Worm (Caenorhabditis elegans): Measurements from ENCODE around the gene lim-6.
A peak's percentile ranks its signal among the peaks of the same experiment; 100 is the strongest.

lim-6 gene

DNA sequence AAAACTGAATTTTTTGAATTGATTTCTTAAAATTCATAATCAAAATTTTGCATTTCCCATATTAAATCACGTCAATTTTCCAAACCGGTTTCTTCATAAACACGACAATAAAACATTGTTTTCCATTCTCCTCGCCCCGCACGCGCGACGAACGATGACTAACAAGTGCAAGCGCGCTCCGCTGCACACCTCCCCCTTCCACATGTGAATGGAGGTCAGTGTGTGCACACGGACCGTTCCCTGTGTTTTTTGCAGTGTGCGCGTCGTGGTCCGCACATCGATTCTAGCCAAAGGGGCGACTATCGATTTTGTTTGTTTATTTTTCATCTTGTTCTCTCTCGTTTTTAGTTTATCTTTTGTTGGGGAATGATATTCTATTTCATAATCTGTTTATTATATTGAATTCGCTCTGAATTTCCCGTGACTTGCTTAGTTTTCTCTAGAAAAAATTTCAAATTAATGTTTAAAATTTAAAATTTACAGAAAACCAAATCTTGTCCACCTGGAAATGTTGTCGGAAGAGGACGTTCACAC, 56.3 kb downstream of the lim-6 start, which contains the start of gene snx-1 (continued):
- TF ChIP-seq skn-1 (tag; optimal IDR thresholded peaks at IDR 0.05) (peak; percentile 87), fos-1 (tag; optimal IDR thresholded peaks at IDR 0.05) (peak; percentile 13), alr-1 (tag; optimal IDR thresholded peaks at IDR 0.05; ENCODE audit: borderline replicate concordance) (no peak), nhr-20 (tag; optimal IDR thresholded peaks at IDR 0.05) (peak; percentile 54), zip-4 (GFP tag; optimal IDR thresholded peaks at IDR 0.05) (no peak), ceh-82 (tag; optimal IDR thresholded peaks at IDR 0.05) (peak in 2 of 3 experiments; percentile 6 to 56), aly-2 (tag; optimal IDR thresholded peaks at IDR 0.05) (no peak), ceh-8 (GFP tag; optimal IDR thresholded peaks at IDR 0.05) (no peak), nhr-85 (tag) (peak; percentile 75), tbx-2 (tag; optimal IDR thresholded peaks at IDR 0.05) (peak; percentile 52), C34B4.2 (tag; optimal IDR thresholded peaks at IDR 0.05) (no peak), grh-1 (GFP tag; IDR thresholded peaks at IDR 0.05) (peak; percentile 84), elt-2 (tag; optimal IDR thresholded peaks at IDR 0.05) (no peak), hlh-17 (GFP tag; optimal IDR thresholded peaks at IDR 0.05; ENCODE audit: borderline replicate concordance) (no peak), lin-13 (GFP tag; optimal IDR thresholded peaks at IDR 0.05) (no peak), mdl-1 (tag; optimal IDR thresholded peaks at IDR 0.05) (peak in 1 of 2 experiments; percentile 73), ztf-4 (tag; optimal IDR thresholded peaks at IDR 0.05) (no peak), rnt-1 (tag; optimal IDR thresholded peaks at IDR 0.05) (peak; percentile 47), sup-37 (GFP tag; optimal IDR thresholded peaks at IDR 0.05) (no peak), nhr-11 (tag; optimal IDR thresholded peaks at IDR 0.05) (no peak), dpl-1 (GFP tag; optimal IDR thresholded peaks at IDR 0.05) (peak in 2 of 3 experiments; percentile 29 to 34), egl-13 (tag; optimal IDR thresholded peaks at IDR 0.05) (no peak), lsy-2 (tag; optimal IDR thresholded peaks at IDR 0.05) (peak; percentile 10 to 49), unc-30 (tag; optimal IDR thresholded peaks at IDR 0.05) (no peak), ceh-63 (GFP tag; optimal IDR thresholded peaks at IDR 0.05) (no peak), snpc-4 (tag; optimal IDR thresholded peaks at IDR 0.05) (no peak), nhr-77 (tag; optimal IDR thresholded peaks at IDR 0.05) (no peak), lin-39 (tag; optimal IDR thresholded peaks at IDR 0.05) (no peak), nhr-71 (tag; optimal IDR thresholded peaks at IDR 0.05) (peak; percentile 57), ces-1 (GFP tag; optimal IDR thresholded peaks at IDR 0.05) (no peak), ama-1 (optimal IDR thresholded peaks at IDR 0.05) (no peak), nhr-84 (tag; optimal IDR thresholded peaks at IDR 0.05) (no peak), ztf-11 (tag; optimal IDR thresholded peaks at IDR 0.05) (no peak), swsn-7 (tag; optimal IDR thresholded peaks at IDR 0.05) (peak; percentile 33), nhr-47 (tag; optimal IDR thresholded peaks at IDR 0.05) (peak; percentile 57), lir-3 (tag; optimal IDR thresholded peaks at IDR 0.05; ENCODE audit: poor library complexity) (no peak), fkh-10 (GFP tag; optimal IDR thresholded peaks at IDR 0.05) (no peak), nhr-12 (tag; optimal IDR thresholded peaks at IDR 0.05) (no peak), Y116A8C.19 (tag; optimal IDR thresholded peaks at IDR 0.05; ENCODE audit: borderline replicate concordance) (no peak), jun-1 (tag; optimal IDR thresholded peaks at IDR 0.05) (peak; percentile 57), tlp-1 (tag; optimal IDR thresholded peaks at IDR 0.05) (no peak), efl-1 (optimal IDR thresholded peaks at IDR 0.05) (peak; percentile 14 to 26), efl-1 (GFP tag; optimal IDR thresholded peaks at IDR 0.05 in 1 of 2) (peak; percentile 3 to 11), unc-86 (tag; optimal IDR thresholded peaks at IDR 0.05) (peak; percentile 0)

All from whole organism, L1 larva.